Fruit fly (Drosophila melanogaster): ENCODE results near the gene CG31337.
A peak's percentile ranks its signal among the peaks of the same experiment; 100 is the strongest.

CG31337 gene

DNA sequence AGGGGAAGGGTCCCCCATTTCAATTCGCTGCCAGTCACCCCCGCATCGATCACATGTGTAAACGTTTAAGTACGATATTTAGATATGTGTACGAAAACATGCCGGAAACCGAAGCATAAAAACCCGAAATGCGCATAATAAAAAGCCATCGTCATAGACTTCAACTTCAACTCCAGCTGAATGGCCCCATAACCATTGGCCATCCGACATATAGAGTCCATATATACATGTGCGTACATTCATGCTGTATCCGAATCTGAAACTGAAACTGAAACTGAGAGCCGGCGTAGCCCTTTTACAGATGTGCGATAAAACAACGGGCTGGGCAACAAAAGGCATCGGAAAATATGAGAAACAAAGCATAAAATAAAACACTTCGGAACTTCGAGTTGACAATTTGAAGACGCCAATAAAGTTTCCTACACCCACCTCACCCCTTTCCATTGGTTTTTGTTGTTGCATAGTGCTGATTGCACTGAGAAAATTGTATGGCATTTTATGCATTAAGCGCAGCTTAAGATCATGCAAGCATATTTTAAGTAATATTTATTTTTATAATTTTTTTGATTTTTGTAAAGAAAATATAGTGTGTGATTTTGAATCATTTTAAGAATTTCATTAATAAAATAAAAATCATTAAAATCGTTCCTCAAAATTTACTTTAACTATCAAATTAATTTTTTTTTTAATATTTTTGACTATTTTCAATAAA, 2.7 kb upstream of the CG31337 start (continued):
- TF ChIP-seq Xrp1 (GFP tag; IDR thresholded peaks at IDR 0.05) (peak; percentile 17; the same call in 1 of the 2 replicates), CG11247 (GFP tag; IDR thresholded peaks at IDR 0.05) (no peak), phol (tag; optimal IDR thresholded peaks at IDR 0.05) (peak; percentile 60), CG3163 (GFP tag; optimal IDR thresholded peaks at IDR 0.05) (no peak), pros (GFP tag; optimal IDR thresholded peaks at IDR 0.05) (no peak), PHDP (tag; optimal IDR thresholded peaks at IDR 0.05) (peak; percentile 38), CG17361 (GFP tag; IDR thresholded peaks at IDR 0.05) (peak; percentile 75; the same call in 2 of the 3 replicates), sug (tag; optimal IDR thresholded peaks at IDR 0.05) (no peak), br (optimal IDR thresholded peaks at IDR 0.05) (no peak), Ptx1 (GFP tag; IDR thresholded peaks at IDR 0.05) (no peak), rib (GFP tag; IDR thresholded peaks at IDR 0.05) (no peak), dati (GFP tag; IDR thresholded peaks at IDR 0.05) (no peak), Neu2 (GFP tag; optimal IDR thresholded peaks at IDR 0.05; ENCODE audit: borderline replicate concordance) (no peak), Spps (tag; optimal IDR thresholded peaks at IDR 0.05) (no peak), CG2678 (tag; optimal IDR thresholded peaks at IDR 0.05) (peak; percentile 46), hth (optimal IDR thresholded peaks at IDR 0.05) (no peak), luna (GFP tag; optimal IDR thresholded peaks at IDR 0.05) (no peak), Oli (tag; optimal IDR thresholded peaks at IDR 0.05) (peak; percentile 41), CG18619 (GFP tag; optimal IDR thresholded peaks at IDR 0.05) (no peak), Ada2b (GFP tag; IDR thresholded peaks at IDR 0.05) (no peak), NC2α (GFP tag; optimal IDR thresholded peaks at IDR 0.05) (no peak), CG31441 (GFP tag; IDR thresholded peaks at IDR 0.05) (peak; percentile 68), abd-A (tag; optimal IDR thresholded peaks at IDR 0.05) (peak; percentile 60), CG7556 (GFP tag; optimal IDR thresholded peaks at IDR 0.05) (peak; percentile 40), Dfd (GFP tag; optimal IDR thresholded peaks at IDR 0.05) (no peak), Dref (GFP tag; IDR thresholded peaks at IDR 0.05) (no peak), grn (GFP tag; optimal IDR thresholded peaks at IDR 0.05) (peak; percentile 47), CG11504 (tag; optimal IDR thresholded peaks at IDR 0.05) (peak; percentile 63), CG10267 (tag; optimal IDR thresholded peaks at IDR 0.05) (peak; percentile 21), kah (GFP tag; optimal IDR thresholded peaks at IDR 0.05) (no peak)

DNA sequence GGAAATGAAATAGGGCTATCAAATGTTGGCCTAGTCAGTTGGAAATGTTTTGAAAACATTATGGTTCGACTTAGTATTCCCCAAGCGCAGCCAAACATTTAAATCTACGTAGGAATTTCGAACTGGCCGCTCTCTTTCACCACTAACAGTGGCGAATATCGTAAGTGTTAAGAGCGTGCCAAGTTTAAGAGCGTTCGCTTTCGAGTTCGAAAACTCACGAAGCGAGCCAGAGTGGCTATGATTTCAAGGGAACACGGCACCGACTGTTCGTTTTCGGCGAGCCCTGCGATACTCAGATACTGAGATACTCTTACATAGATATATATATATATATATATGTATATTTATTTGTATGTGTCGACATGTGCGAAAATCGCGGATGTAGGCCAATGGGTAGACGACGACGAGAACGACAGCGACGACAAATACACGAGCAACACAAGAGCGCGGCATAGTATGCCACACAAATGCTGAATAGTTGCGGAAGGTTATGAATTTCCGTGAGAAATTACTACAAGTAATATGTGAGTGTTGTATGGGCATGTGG, 6.4 kb downstream of the CG31337 start:
- TF ChIP-seq Nf-YC (tag; optimal IDR thresholded peaks at IDR 0.05) (peak; percentile 16), tx (GFP tag; optimal IDR thresholded peaks at IDR 0.05) (no peak), Med (GFP tag) (peak; percentile 42), Bgb (GFP tag; IDR thresholded peaks at IDR 0.05; ENCODE audit: partially characterized antibody) (0 out of 2 replicates have a peak, but pooled peaks have one; percentile 8), CG17328 (GFP tag; IDR thresholded peaks at IDR 0.05) (no peak), hth (optimal IDR thresholded peaks at IDR 0.05) (no peak), CG6272 (GFP tag; IDR thresholded peaks at IDR 0.05) (no peak), cg (GFP tag; optimal IDR thresholded peaks at IDR 0.05) (peak; percentile 6), Deaf1 (tag; optimal IDR thresholded peaks at IDR 0.05) (peak; percentile 91), D19A (tag; optimal IDR thresholded peaks at IDR 0.05) (peak; percentile 46), CG3163 (GFP tag; optimal IDR thresholded peaks at IDR 0.05) (peak; percentile 86), Trl (optimal IDR thresholded peaks at IDR 0.05) (peak; percentile 44 to 50), Trl (GFP tag; optimal IDR thresholded peaks at IDR 0.05) (no peak)
